Fruit fly (Drosophila melanogaster) S2 (cell line): ENCODE results near the gene in.

ENCODE experiments used
- CG8478 ChIP-seq: fragments of >200 bp; optimal IDR thresholded peaks from 2 replicates; lab custom pipeline; 2018
- CTCF ChIP-seq, 2 experiments: fragments of >200 bp; optimal IDR thresholded peaks; 2 replicates each; lab custom pipeline; 2018

DNA sequence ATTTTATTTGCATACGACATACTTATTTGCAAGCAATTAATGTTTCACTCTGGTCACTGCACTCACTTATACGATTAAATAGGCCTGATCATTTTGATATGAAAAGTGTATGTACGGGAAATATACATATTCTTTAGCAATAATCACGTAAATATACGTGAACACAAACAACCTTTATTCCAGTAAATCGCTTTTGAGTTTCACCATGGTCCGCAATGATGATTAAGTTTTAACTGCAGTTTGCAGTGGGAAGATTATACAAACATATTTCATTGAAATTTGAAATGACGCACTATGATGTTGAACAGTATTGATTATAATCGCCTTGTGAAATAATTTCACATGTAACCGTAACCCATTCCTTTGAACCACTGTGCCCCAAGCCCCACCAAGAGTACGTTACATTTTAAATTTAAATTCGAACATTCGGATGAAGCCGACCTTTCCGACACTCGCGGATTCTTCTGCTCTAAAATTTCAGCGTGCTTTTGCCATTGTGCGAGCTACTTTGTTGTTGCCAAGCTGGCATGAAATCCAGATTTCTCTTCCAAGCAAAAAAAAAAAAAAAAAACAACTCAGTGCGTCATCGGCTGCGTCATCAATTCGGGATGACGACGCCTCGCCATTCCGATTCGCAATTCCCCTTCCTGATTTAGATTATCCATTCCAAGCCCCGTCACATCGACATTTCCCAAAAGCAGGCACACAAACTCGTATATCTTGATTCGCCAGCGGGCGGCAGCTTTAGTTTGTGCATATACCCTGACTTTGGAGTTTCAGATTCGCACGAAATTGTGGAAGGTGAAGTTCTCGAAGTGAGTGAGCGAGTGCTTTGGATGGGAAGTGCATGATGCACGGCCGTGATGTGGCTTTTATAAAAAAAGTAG, 36.7 kb downstream of the in start:
- TF ChIP-seq CG8478 (no peak), CTCF (optimal IDR thresholded peaks at IDR 0.05; lab: Kevin White, UChicago) (no peak)
